Fruit fly (Drosophila melanogaster) whole organism, wandering third instar larva: ENCODE data around the gene otu.
A peak's percentile ranks its signal among the peaks of the same experiment; 100 is the strongest.

Experiments used
- Abd-B ChIP-seq: fragments of >200 bp; optimal IDR thresholded peaks from 2 replicates; lab custom pipeline; 2017; ENCODE audit warnings: missing biosample characterization, missing genetic modification characterization
- CG32264 ChIP-seq: fragments of 200-800 bp; sonication (Bioruptor generic); optimal IDR thresholded peaks from 2 replicates; lab custom pipeline; 2016; ENCODE audit warnings: missing biosample characterization, missing genetic modification characterization
- CG9705 ChIP-seq: fragments of 200-800 bp; sonication (Bioruptor generic); optimal IDR thresholded peaks from 2 replicates; lab custom pipeline; 2018; ENCODE audit warnings: missing biosample characterization, mild to moderate bottlenecking, missing genetic modification characterization
- CrebA ChIP-seq: fragments of 200-800 bp; sonication (Bioruptor generic); optimal IDR thresholded peaks from 2 replicates; lab custom pipeline; 2016; ENCODE audit warnings: missing biosample characterization, mild to moderate bottlenecking, missing genetic modification characterization, borderline replicate concordance
- Dfd ChIP-seq: fragments of >200 bp; optimal IDR thresholded peaks from 2 replicates; lab custom pipeline; 2017; ENCODE audit warnings: missing biosample characterization, missing genetic modification characterization
- GATAd ChIP-seq: sonication (Bioruptor generic); optimal IDR thresholded peaks from 2 replicates; lab custom pipeline; 2016; ENCODE audit warnings: missing biosample characterization, missing genetic modification characterization
- HLH106 ChIP-seq: fragments of 200-800 bp; optimal IDR thresholded peaks from 3 replicates; lab custom pipeline; 2019; ENCODE audit warnings: missing biosample characterization, mild to moderate bottlenecking, missing genetic modification characterization, moderate library complexity
- Hnf4 ChIP-seq: fragments of 200-800 bp; sonication (Bioruptor generic); optimal IDR thresholded peaks from 2 replicates; lab custom pipeline; 2016; ENCODE audit warnings: missing biosample characterization, mild to moderate bottlenecking, missing genetic modification characterization
- Hr78 ChIP-seq: fragments of >200 bp; optimal IDR thresholded peaks from 2 replicates; lab custom pipeline; 2017; ENCODE audit warnings: missing biosample characterization, missing genetic modification characterization
- Hr83 ChIP-seq: fragments of 200-300 bp; sonication (Bioruptor generic); optimal IDR thresholded peaks from 2 replicates; lab custom pipeline; 2016; ENCODE audit warnings: missing biosample characterization, mild to moderate bottlenecking, missing genetic modification characterization, moderate library complexity; ENCODE audit not compliant: poor library complexity, severe bottlenecking
- Jra ChIP-seq: sonication (Bioruptor generic); optimal IDR thresholded peaks from 2 replicates; lab custom pipeline; 2016; ENCODE audit warnings: missing biosample characterization, missing genetic modification characterization
- Myc ChIP-seq: fragments of >200 bp; optimal IDR thresholded peaks from 2 replicates; lab custom pipeline; 2017
- N ChIP-seq: fragments of >200 bp; optimal IDR thresholded peaks from 2 replicates; lab custom pipeline; 2018; ENCODE audit warnings: missing biosample characterization, missing external identifiers, missing genetic modification characterization
- Rel ChIP-seq, 2 experiments: fragments of 200-800 bp; sonication (Bioruptor generic) in 1 of 2; optimal IDR thresholded peaks; 2 replicates in 1 of 2; 3 replicates in 1 of 2; lab custom pipeline; 2016 to 2019; ENCODE audit warnings: mild to moderate bottlenecking in 2 of 2, missing biosample characterization in 2 of 2, missing genetic modification characterization in 2 of 2, moderate library complexity in 1 of 2
- Sp1 ChIP-seq: fragments of 200-800 bp; sonication (Bioruptor generic); optimal IDR thresholded peaks from 3 replicates; lab custom pipeline; 2019; ENCODE audit warnings: missing biosample characterization, mild to moderate bottlenecking, missing genetic modification characterization, moderate library complexity
- Vsx2 ChIP-seq: fragments of 200-300, 225-300 bp; sonication (Bioruptor generic); optimal IDR thresholded peaks from 2 replicates; lab custom pipeline; 2018; ENCODE audit warnings: missing biosample characterization, missing genetic modification characterization; ENCODE audit not compliant: partially characterized antibody
- br ChIP-seq: fragments of 200-800 bp; sonication (Bioruptor generic); optimal IDR thresholded peaks from 2 replicates; lab custom pipeline; 2016; ENCODE audit warnings: missing biosample characterization, missing genetic modification characterization
- brk ChIP-seq: fragments of 200-800 bp; sonication (Bioruptor generic); optimal IDR thresholded peaks from 2 replicates; lab custom pipeline; 2016; ENCODE audit warnings: missing biosample characterization, mild to moderate bottlenecking, missing genetic modification characterization
- dl ChIP-seq, 2 experiments: fragments of 175-275, 200-275 bp in 1 of 2; fragments of 200-275 bp in 1 of 2; sonication (Bioruptor generic); optimal IDR thresholded peaks; lab custom pipeline; 2018; ENCODE audit warnings: mild to moderate bottlenecking in 2 of 2, missing biosample characterization in 2 of 2, missing genetic modification characterization in 2 of 2, moderate library complexity in 2 of 2; ENCODE audit not compliant: partially characterized antibody in 2 of 2, insufficient read depth in 1 of 2
- dmrt93B ChIP-seq: fragments of 200-800 bp; sonication (Bioruptor generic); optimal IDR thresholded peaks from 2 replicates; lab custom pipeline; 2018; ENCODE audit warnings: missing biosample characterization, mild to moderate bottlenecking, missing genetic modification characterization
- dsf ChIP-seq: sonication (Bioruptor generic); optimal IDR thresholded peaks from 2 replicates; lab custom pipeline; 2016; ENCODE audit warnings: missing biosample characterization, missing genetic modification characterization, borderline replicate concordance
- ey ChIP-seq: fragments of 200-800 bp; sonication (Bioruptor generic); optimal IDR thresholded peaks from 2 replicates; lab custom pipeline; 2016; ENCODE audit warnings: missing biosample characterization, missing genetic modification characterization
- foxo ChIP-seq, 2 experiments: fragments of 200-800 bp; sonication (Bioruptor generic); optimal IDR thresholded peaks; 2 replicates in 1 of 2; 3 replicates in 1 of 2; lab custom pipeline; 2016 to 2017; ENCODE audit warnings: missing biosample characterization in 2 of 2, missing genetic modification characterization in 2 of 2
- fru ChIP-seq: fragments of 200-800 bp; sonication (Bioruptor generic); optimal IDR thresholded peaks from 3 replicates; lab custom pipeline; 2016; ENCODE audit warnings: missing biosample characterization, mild to moderate bottlenecking, missing genetic modification characterization
- h ChIP-seq: fragments of 200-800 bp; sonication (Bioruptor generic); optimal IDR thresholded peaks from 3 replicates; lab custom pipeline; 2016; ENCODE audit warnings: missing biosample characterization, mild to moderate bottlenecking, missing genetic modification characterization
- jim ChIP-seq: fragments of 175-275, 200-325 bp; sonication (Bioruptor generic); optimal IDR thresholded peaks from 2 replicates; lab custom pipeline; 2016; ENCODE audit warnings: missing biosample characterization, mild to moderate bottlenecking, missing genetic modification characterization
- lola ChIP-seq: fragments of >200 bp; optimal IDR thresholded peaks from 2 replicates; lab custom pipeline; 2017; ENCODE audit warnings: missing biosample characterization, missing genetic modification characterization
- pan ChIP-seq: fragments of >200 bp; optimal IDR thresholded peaks from 2 replicates; lab custom pipeline; 2017
- psq ChIP-seq: fragments of 200-800 bp; sonication (Bioruptor generic); optimal IDR thresholded peaks from 3 replicates; lab custom pipeline; 2017; ENCODE audit warnings: missing biosample characterization, mild to moderate bottlenecking, missing genetic modification characterization, moderate library complexity
- rgr ChIP-seq: fragments of 200-800 bp; sonication (Bioruptor generic); optimal IDR thresholded peaks from 3 replicates; lab custom pipeline; 2016; ENCODE audit warnings: missing biosample characterization, mild to moderate bottlenecking, missing genetic modification characterization
- sage ChIP-seq: fragments of 200-800 bp; sonication (Bioruptor generic); optimal IDR thresholded peaks from 2 replicates; lab custom pipeline; 2016; ENCODE audit warnings: missing biosample characterization, mild to moderate bottlenecking, missing genetic modification characterization
- tai ChIP-seq: sonication (Bioruptor generic); optimal IDR thresholded peaks from 2 replicates; lab custom pipeline; 2016; ENCODE audit warnings: missing biosample characterization, missing genetic modification characterization
- usp ChIP-seq: fragments of >200 bp; optimal IDR thresholded peaks from 2 replicates; lab custom pipeline; 2017; ENCODE audit warnings: missing biosample characterization, missing genetic modification characterization
- woc ChIP-seq: sonication (Bioruptor generic); optimal IDR thresholded peaks from 2 replicates; lab custom pipeline; 2016; ENCODE audit warnings: missing biosample characterization, mild to moderate bottlenecking, missing genetic modification characterization

otu gene

DNA sequence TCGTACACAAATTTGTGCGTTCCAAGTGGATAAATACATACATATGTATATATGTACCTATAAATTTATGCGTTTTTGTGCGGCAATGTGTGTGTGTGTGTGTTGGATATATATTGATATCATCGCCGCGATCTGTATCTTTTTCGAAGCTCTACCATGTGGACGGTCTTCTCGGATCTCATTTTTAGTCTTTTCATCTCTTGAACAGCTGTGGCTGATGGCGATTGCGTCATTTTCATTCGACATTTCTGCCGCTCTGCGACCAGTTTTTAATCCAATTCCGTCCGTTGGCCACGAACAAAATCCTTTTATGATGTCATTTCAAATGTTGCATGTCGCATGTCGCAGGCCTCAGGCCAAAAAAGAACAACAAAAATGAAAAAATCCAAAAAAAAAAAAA is 31.2 kb upstream of the otu start:
- TF ChIP-seq h (GFP tag; lab: Kevin White, UChicago): no peak
- TF ChIP-seq N (GFP tag; lab: Kevin White, UChicago): no peak
- no peak for TF ChIP-seq br (GFP tag; lab: Kevin White, UChicago)
- TF ChIP-seq Dfd: no peak
- TF ChIP-seq fru (GFP tag; lab: Kevin White, UChicago): no peak
- TF ChIP-seq usp (GFP tag; lab: Kevin White, UChicago): no peak
- TF ChIP-seq CG9705 (GFP tag; lab: Kevin White, UChicago): no peak
- TF ChIP-seq Hr83: no peak
- no peak for TF ChIP-seq Hr78
- TF ChIP-seq CG32264: no peak
- TF ChIP-seq Jra (GFP tag; lab: Kevin White, UChicago): no peak
- TF ChIP-seq jim (GFP tag; lab: Kevin White, UChicago): no peak
- TF ChIP-seq GATAd (GFP tag; lab: Kevin White, UChicago): no peak
- TF ChIP-seq pan (lab: Kevin White, UChicago): no peak

dm6 chrX:8518025-8518661 is 28.8 kb upstream of the otu start:
- TF ChIP-seq sage (GFP tag; lab: Kevin White, UChicago): no peak
- TF ChIP-seq Abd-B: no peak
- no peak for TF ChIP-seq usp (GFP tag; lab: Kevin White, UChicago)
- peak; percentile 53 for TF ChIP-seq psq (GFP tag; lab: Kevin White, UChicago)
- TF ChIP-seq dsf (GFP tag; lab: Kevin White, UChicago): no peak
- TF ChIP-seq CG9705 (GFP tag; lab: Kevin White, UChicago): no peak
- TF ChIP-seq brk (GFP tag; lab: Kevin White, UChicago): no peak
- no peak for TF ChIP-seq Myc

DNA sequence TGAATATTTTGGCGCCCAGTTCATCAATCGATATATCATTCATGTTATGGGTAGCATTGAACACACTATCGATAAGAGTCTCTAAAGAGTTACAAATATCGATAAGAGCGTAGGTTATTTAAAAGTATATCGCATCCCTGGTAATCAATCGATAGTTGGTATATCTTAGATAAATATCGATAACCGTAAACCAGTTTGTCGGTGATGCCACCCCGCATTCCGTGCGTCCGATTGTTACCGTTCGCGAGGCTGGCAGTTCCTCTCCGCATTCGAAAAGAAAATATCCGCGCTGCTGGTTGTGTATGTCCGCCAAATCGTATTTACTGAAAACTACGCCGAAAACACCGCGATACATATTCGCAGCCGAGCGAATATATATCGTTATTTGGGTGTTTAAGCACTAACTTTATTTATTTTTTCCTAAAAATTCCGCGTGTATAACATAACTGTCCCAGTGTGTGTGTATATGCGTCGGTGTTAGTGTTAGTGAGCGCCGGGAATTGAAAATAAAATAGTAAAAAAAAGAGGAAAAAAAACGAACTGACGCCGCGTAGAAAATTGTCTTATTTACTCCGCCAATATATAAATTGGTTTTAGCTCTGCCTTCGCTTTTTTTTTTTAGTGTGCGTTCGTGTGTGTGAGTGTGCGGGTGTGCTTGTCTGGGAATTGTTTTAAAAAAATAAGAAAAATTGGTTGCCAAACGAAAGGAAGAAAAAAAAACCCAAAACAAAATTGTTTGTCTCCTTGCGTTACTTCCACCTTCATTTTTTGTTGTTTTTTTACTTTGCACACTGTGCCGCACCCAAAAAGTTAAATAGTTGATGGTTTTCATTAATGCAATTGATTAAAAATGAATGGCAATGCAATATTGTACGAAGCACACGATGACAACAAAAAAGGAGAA is 28.0 kb upstream of the otu start, which contains the start of gene Nrg:
Gene Nrg (plus strand): TSS at position 253 of the 904 bp plus-strand sequence.
- TF ChIP-seq GATAd (GFP tag; lab: Kevin White, UChicago): no peak
- TF ChIP-seq CrebA (GFP tag; lab: Kevin White, UChicago): peak; percentile 17
- TF ChIP-seq woc (GFP tag; lab: Kevin White, UChicago): no peak
- TF ChIP-seq usp (GFP tag; lab: Kevin White, UChicago): no peak
- TF ChIP-seq jim (GFP tag; lab: Kevin White, UChicago): no peak
- TF ChIP-seq CG9705 (GFP tag; lab: Kevin White, UChicago): no peak
- TF ChIP-seq dl (GFP tag; optimal IDR thresholded peaks at IDR 0.05; lab: Kevin White, UChicago; ENCODE audit: insufficient read depth in 1 of 2, partially characterized antibody in 2 of 2): no peak
- TF ChIP-seq HLH106 (tag; lab: Kevin White, UChicago): no peak
- TF ChIP-seq Sp1 (GFP tag; lab: Kevin White, UChicago): peak; percentile 27
- TF ChIP-seq dsf (GFP tag; lab: Kevin White, UChicago): no peak
- TF ChIP-seq dmrt93B (GFP tag; lab: Kevin White, UChicago): no peak
- peak; percentile 32 for TF ChIP-seq Jra (GFP tag; lab: Kevin White, UChicago)
- peak; percentile 89 for TF ChIP-seq Vsx2 (GFP tag; lab: Kevin White, UChicago)
- no peak for TF ChIP-seq tai (GFP tag; lab: Kevin White, UChicago)
- TF ChIP-seq psq (GFP tag; lab: Kevin White, UChicago): peak; percentile 5
- TF ChIP-seq Hnf4 (GFP tag; lab: Kevin White, UChicago): peak; percentile 28
- TF ChIP-seq foxo (GFP tag; optimal IDR thresholded peaks at IDR 0.05; lab: Kevin White, UChicago): peak in 1 of 2 experiments; percentile 21
- no peak for TF ChIP-seq Myc
- TF ChIP-seq Abd-B: no peak
- peak; percentile 6 for TF ChIP-seq Dfd
- TF ChIP-seq h (GFP tag; lab: Kevin White, UChicago): peak; percentile 8
- TF ChIP-seq rgr (GFP tag; lab: Kevin White, UChicago): peak; percentile 24
- peak; percentile 64 for TF ChIP-seq brk (GFP tag; lab: Kevin White, UChicago)
- no peak for TF ChIP-seq lola (GFP tag; lab: Kevin White, UChicago)
- TF ChIP-seq fru (GFP tag; lab: Kevin White, UChicago): peak; percentile 41
- TF ChIP-seq ey (GFP tag; lab: Kevin White, UChicago): peak; percentile 13
- TF ChIP-seq Rel (GFP tag; optimal IDR thresholded peaks at IDR 0.05; lab: Kevin White, UChicago): no peak
- TF ChIP-seq Rel (tag; optimal IDR thresholded peaks at IDR 0.05; lab: Kevin White, UChicago): peak; percentile 42
- peak; percentile 31 for TF ChIP-seq br (GFP tag; lab: Kevin White, UChicago)
